Fruit fly (Drosophila melanogaster): ENCODE results near the gene Pdp1.

Gene Pdp1

dm6 chr3L:7855778-7856625, 11.2 kb downstream of the Pdp1 start (continued):
- peak; percentile 45; the same call in 1 of the 3 replicates for TF ChIP-seq CG11560 (tag; IDR thresholded peaks at IDR 0.05)
- TF ChIP-seq Kr (GFP tag; optimal IDR thresholded peaks at IDR 0.05), result no peak
- no peak for TF ChIP-seq CG17612 (GFP tag; IDR thresholded peaks at IDR 0.05)
- no peak for TF ChIP-seq ash1 (GFP tag; optimal IDR thresholded peaks at IDR 0.05)
- peak; percentile 70 for TF ChIP-seq scrt (GFP tag; optimal IDR thresholded peaks at IDR 0.05)
- peak; percentile 62 for TF ChIP-seq CG6254 (GFP tag; optimal IDR thresholded peaks at IDR 0.05)
- no peak for TF ChIP-seq Gsc (GFP tag; IDR thresholded peaks at IDR 0.05)
- peak; percentile 82 for TF ChIP-seq HHEX (GFP tag; optimal IDR thresholded peaks at IDR 0.05)
- TF ChIP-seq CG14860 (GFP tag; IDR thresholded peaks at IDR 0.05; ENCODE audit: partially characterized antibody), result no peak
- TF ChIP-seq CG8359 (GFP tag; optimal IDR thresholded peaks at IDR 0.05; ENCODE audit: borderline replicate concordance), result no peak
- peak; percentile 14 for TF ChIP-seq CG3065 (GFP tag; optimal IDR thresholded peaks at IDR 0.05)
- TF ChIP-seq HLH4C (GFP tag; IDR thresholded peaks at IDR 0.05; ENCODE audit: partially characterized antibody), result no peak
- TF ChIP-seq Max (GFP tag; optimal IDR thresholded peaks at IDR 0.05), result peak; percentile 81
- no peak for TF ChIP-seq crol (GFP tag; IDR thresholded peaks at IDR 0.05)
- peak; percentile 52 for TF ChIP-seq CG6813 (GFP tag; optimal IDR thresholded peaks at IDR 0.05)
- peak; percentile 82 for TF ChIP-seq CG6854 (GFP tag; optimal IDR thresholded peaks at IDR 0.05)
- no peak for TF ChIP-seq Side (GFP tag; optimal IDR thresholded peaks at IDR 0.05)
- TF ChIP-seq CG13894 (tag; optimal IDR thresholded peaks at IDR 0.05), result peak; percentile 56
- TF ChIP-seq slou (GFP tag; optimal IDR thresholded peaks at IDR 0.05), result peak; percentile 1
- no peak; the same call in 2 of the 3 replicates for TF ChIP-seq Mrtf (GFP tag; IDR thresholded peaks at IDR 0.05)
- TF ChIP-seq D19A (tag; optimal IDR thresholded peaks at IDR 0.05), result peak; percentile 38
- peak; percentile 71 for TF ChIP-seq E2f1 (GFP tag; IDR thresholded peaks at IDR 0.05)
- no peak for TF ChIP-seq btn (GFP tag; optimal IDR thresholded peaks at IDR 0.05)
- peak; percentile 0 for TF ChIP-seq pum (GFP tag; optimal IDR thresholded peaks at IDR 0.05)
- TF ChIP-seq CG14710 (tag; optimal IDR thresholded peaks at IDR 0.05), result peak; percentile 74
- TF ChIP-seq wor (GFP tag; IDR thresholded peaks at IDR 0.05), result peak; percentile 60
- peak; percentile 85 for TF ChIP-seq CG13296 (GFP tag; optimal IDR thresholded peaks at IDR 0.05)
- TF ChIP-seq CG10979 (tag; optimal IDR thresholded peaks at IDR 0.05), result peak; percentile 82
- TF ChIP-seq CG2129 (GFP tag; IDR thresholded peaks at IDR 0.05; ENCODE audit: partially characterized antibody), result no peak
- TF ChIP-seq Atf6 (GFP tag; IDR thresholded peaks at IDR 0.05), result peak; percentile 76
- TF ChIP-seq CG7839 (tag; optimal IDR thresholded peaks at IDR 0.05), result peak; percentile 92
- peak; percentile 75 for TF ChIP-seq exex (tag; optimal IDR thresholded peaks at IDR 0.05)
- peak; percentile 89 for TF ChIP-seq dysf (GFP tag; IDR thresholded peaks at IDR 0.05)
- TF ChIP-seq CG3407 (GFP tag; optimal IDR thresholded peaks at IDR 0.05), result peak; percentile 47
- TF ChIP-seq CG7745 (tag; optimal IDR thresholded peaks at IDR 0.05), result no peak
- peak; percentile 50 for TF ChIP-seq Fer2 (tag; optimal IDR thresholded peaks at IDR 0.05)
- TF ChIP-seq CG13287 (GFP tag; IDR thresholded peaks at IDR 0.05; ENCODE audit: partially characterized antibody), result peak; percentile 40
- TF ChIP-seq CG7963 (GFP tag; IDR thresholded peaks at IDR 0.05; ENCODE audit: partially characterized antibody), result no peak
- no peak for TF ChIP-seq schlank (tag; optimal IDR thresholded peaks at IDR 0.05)
- peak; percentile 50 to 90 for TF ChIP-seq Trl (optimal IDR thresholded peaks at IDR 0.05)
- TF ChIP-seq Trl (GFP tag; optimal IDR thresholded peaks at IDR 0.05), result no peak
- no peak for TF ChIP-seq corto (GFP tag; optimal IDR thresholded peaks at IDR 0.05)
- no peak for TF ChIP-seq Neu2 (GFP tag; optimal IDR thresholded peaks at IDR 0.05; ENCODE audit: borderline replicate concordance)
- TF ChIP-seq esg (GFP tag; conservative IDR thresholded peaks at IDR 0.05), result peak; percentile 83
- TF ChIP-seq CG12299 (tag; optimal IDR thresholded peaks at IDR 0.05), result no peak
- peak; percentile 79 for TF ChIP-seq Hmr (GFP tag; optimal IDR thresholded peaks at IDR 0.05)
- no peak for TF ChIP-seq CG2875 (GFP tag; optimal IDR thresholded peaks at IDR 0.05)
- TF ChIP-seq CG7271 (tag; optimal IDR thresholded peaks at IDR 0.05), result no peak
